Worm (Caenorhabditis elegans): ENCODE results near the gene Y105C5A.8.

Gene Y105C5A.8

ce11 chrIV:15616971-15617370, at the start of gene Y105C5A.8:
Gene Y105C5A.8, minus strand, starts transcription at chrIV:15617071.
- TF ChIP-seq nfya-1 (tag; optimal IDR thresholded peaks at IDR 0.05; ENCODE audit: borderline replicate concordance, insufficient read depth) (no peak), ccch-3 (GFP tag; optimal IDR thresholded peaks at IDR 0.05) (no peak), mxl-1 (tag; optimal IDR thresholded peaks at IDR 0.05) (no peak), ztf-3 (GFP tag; optimal IDR thresholded peaks at IDR 0.05) (no peak)

ce11 chrIV:15658444-15658843, 41.6 kb upstream of the Y105C5A.8 start:
- no peak for TF ChIP-seq him-1 (tag; optimal IDR thresholded peaks at IDR 0.05)
- no peak for TF ChIP-seq lir-1 (GFP tag; conservative IDR thresholded peaks at IDR 0.05)
- TF ChIP-seq hlh-26 (GFP tag; conservative IDR thresholded peaks at IDR 0.05): no peak
- no peak for TF ChIP-seq atf-7 (tag; optimal IDR thresholded peaks at IDR 0.05)
- no peak for TF ChIP-seq C17E4.6 (GFP tag; IDR thresholded peaks at IDR 0.05)
- TF ChIP-seq snpc-4 (GFP tag; optimal IDR thresholded peaks at IDR 0.05): no peak
- peak in 1 of 4 experiments; percentile 30 for TF ChIP-seq snpc-4 (tag; optimal IDR thresholded peaks at IDR 0.05)
- no peak for TF ChIP-seq hmg-1.2 (GFP tag; IDR thresholded peaks at IDR 0.05)
- TF ChIP-seq mel-28 (tag; optimal IDR thresholded peaks at IDR 0.05; ENCODE audit: borderline replicate concordance): no peak
- no peak for TF ChIP-seq athp-1 (tag; optimal IDR thresholded peaks at IDR 0.05)
- peak; percentile 72 for TF ChIP-seq attf-6 (GFP tag; IDR thresholded peaks at IDR 0.05)
- TF ChIP-seq F57A8.1 (GFP tag; optimal IDR thresholded peaks at IDR 0.05): no peak
- no peak for TF ChIP-seq F10E7.11 (tag; optimal IDR thresholded peaks at IDR 0.05)

ce11 chrIV:15649227-15649626, 32.4 kb upstream of the Y105C5A.8 start:
- TF ChIP-seq mcd-1 (GFP tag; IDR thresholded peaks at IDR 0.05): peak; percentile 46; the same call in 1 of the 2 replicates
- TF ChIP-seq snpc-1.1 (tag; optimal IDR thresholded peaks at IDR 0.05; ENCODE audit: insufficient read depth): peak; percentile 83
- peak; percentile 16; the same call in 1 of the 2 replicates for TF ChIP-seq ekl-4 (GFP tag; IDR thresholded peaks at IDR 0.05)
- peak; percentile 49 for TF ChIP-seq tbp1 (GFP tag; optimal IDR thresholded peaks at IDR 0.05)
- peak; percentile 6 for TF ChIP-seq lsl-1 (GFP tag; optimal IDR thresholded peaks at IDR 0.05)
- peak; percentile 64 for TF ChIP-seq hmg-1.2 (GFP tag; IDR thresholded peaks at IDR 0.05)
- peak; percentile 9 for TF ChIP-seq snpc-3.4 (tag; optimal IDR thresholded peaks at IDR 0.05)
- TF ChIP-seq pbrm-1 (GFP tag; IDR thresholded peaks at IDR 0.05): peak; percentile 92
- 0 out of 2 replicates have a peak, but pooled peaks have one; percentile 53 for TF ChIP-seq madf-3 (GFP tag; IDR thresholded peaks at IDR 0.05)
- TF ChIP-seq snpc-4 (GFP tag; optimal IDR thresholded peaks at IDR 0.05): peak; percentile 92
- TF ChIP-seq snpc-4 (tag; optimal IDR thresholded peaks at IDR 0.05): peak; percentile 89 to 98 (median 93)
- TF ChIP-seq attf-6 (GFP tag; IDR thresholded peaks at IDR 0.05): peak; percentile 100
- TF ChIP-seq snpc-1.3 (tag; optimal IDR thresholded peaks at IDR 0.05; ENCODE audit: insufficient read depth): peak; percentile 61
- 0 out of 2 replicates have a peak, but pooled peaks have one; percentile 34 for TF ChIP-seq Y53G8AR.9 (GFP tag; conservative IDR thresholded peaks at IDR 0.05)
- peak; percentile 62 for TF ChIP-seq madf-6 (GFP tag; IDR thresholded peaks at IDR 0.05)
- peak; percentile 71 for TF ChIP-seq D2030.7 (GFP tag; IDR thresholded peaks at IDR 0.05)
- TF ChIP-seq rcor-1 (GFP tag; IDR thresholded peaks at IDR 0.05): peak; percentile 82
- peak; percentile 83 for TF ChIP-seq hsf-1 (GFP tag; IDR thresholded peaks at IDR 0.05)
- TF ChIP-seq ceh-100 (GFP tag; IDR thresholded peaks at IDR 0.05): peak; percentile 31; the same call in 1 of the 2 replicates
- TF ChIP-seq ztf-18 (tag; optimal IDR thresholded peaks at IDR 0.05): peak; percentile 27

- TF ChIP-seq lsy-27 (tag; optimal IDR thresholded peaks at IDR 0.05; ENCODE audit: borderline replicate concordance, insufficient read depth) (no peak), hmg-1.2 (GFP tag; IDR thresholded peaks at IDR 0.05) (peak; percentile 76; the same call in 1 of the 2 replicates)
Observed at ce11 chrIV:15648245-15648644, 31.4 kb upstream of the Y105C5A.8 start.
